Worm (Caenorhabditis elegans) whole organism, L1 larva: ENCODE measurements around the gene elp-1.
A peak's percentile ranks its signal among the peaks of the same experiment; 100 is the strongest.

Experiments
- C04F5.9 ChIP-seq: sonication (generic microtip); optimal IDR thresholded peaks from 2 replicates; lab custom pipeline; 2016; ENCODE audit warnings: missing genetic modification characterization, missing compliant biosample characterization
- C16A3.4 ChIP-seq: fragments of 150-350 bp; optimal IDR thresholded peaks from 2 replicates; lab custom pipeline; 2014; ENCODE audit warnings: missing biosample characterization, missing genetic modification characterization
- C34B4.2 ChIP-seq: sonication (generic microtip); optimal IDR thresholded peaks from 2 replicates; lab custom pipeline; 2017; ENCODE audit warnings: mild to moderate bottlenecking, missing genetic modification characterization, missing compliant biosample characterization
- F16B12.6 ChIP-seq: fragments of 150-350 bp; optimal IDR thresholded peaks from 2 replicates; lab custom pipeline; 2014; ENCODE audit warnings: missing biosample characterization, missing genetic modification characterization
- Y116A8C.19 ChIP-seq: sonication (generic microtip); optimal IDR thresholded peaks from 2 replicates; lab custom pipeline; 2016; ENCODE audit warnings: missing compliant biosample characterization, missing genetic modification characterization, borderline replicate concordance
- alr-1 ChIP-seq: fragments of 200-800 bp; sonication (Bioruptor generic); optimal IDR thresholded peaks from 2 replicates; lab custom pipeline; 2018; ENCODE audit warnings: borderline replicate concordance, mild to moderate bottlenecking, missing genetic modification characterization, missing compliant biosample characterization
- aly-2 ChIP-seq: fragments of 150-350 bp; optimal IDR thresholded peaks from 2 replicates; lab custom pipeline; 2014; ENCODE audit warnings: missing biosample characterization, missing genetic modification characterization
- ceh-63 ChIP-seq: fragments of 200-800 bp; sonication (Bioruptor generic); optimal IDR thresholded peaks from 2 replicates; lab custom pipeline; 2018; ENCODE audit warnings: mild to moderate bottlenecking, missing genetic modification characterization, missing compliant biosample characterization
- ceh-82 ChIP-seq, 3 experiments: fragments of 150-350 bp in 1 of 3; sonication (generic microtip) in 2 of 3; optimal IDR thresholded peaks; 2 replicates each; lab custom pipeline; 2014 to 2017; ENCODE audit warnings: missing biosample characterization in 3 of 3, missing genetic modification characterization in 3 of 3
- dpl-1 ChIP-seq, 3 experiments: fragments of 150-350 bp in 2 of 3; sonication (generic microtip) in 1 of 3; optimal IDR thresholded peaks; 2 replicates each; lab custom pipeline; 2014 to 2017; ENCODE audit warnings: missing biosample characterization in 3 of 3, missing genetic modification characterization in 3 of 3, missing genetic modification reagents in 3 of 3
- dsc-1 ChIP-seq: sonication (generic microtip); optimal IDR thresholded peaks from 2 replicates; lab custom pipeline; 2016; ENCODE audit warnings: mild to moderate bottlenecking, missing genetic modification characterization, missing compliant biosample characterization
- efl-1 ChIP-seq, 4 experiments: fragments of 150-350 bp; optimal IDR thresholded peaks in 3 of 4; peaks in 1 of 4; 1 replicate in 1 of 4; 2 replicates in 3 of 4; lab custom pipeline; 2014; ENCODE audit warnings: missing biosample characterization in 2 of 4, missing genetic modification characterization in 2 of 4, missing genetic modification reagents in 2 of 4
- efl-3 ChIP-seq: fragments of 200-800 bp; sonication (Bioruptor generic); optimal IDR thresholded peaks from 2 replicates; lab custom pipeline; 2018; ENCODE audit warnings: mild to moderate bottlenecking, missing genetic modification characterization, missing compliant biosample characterization
- egl-13 ChIP-seq: sonication (generic microtip); optimal IDR thresholded peaks from 2 replicates; lab custom pipeline; 2016; ENCODE audit warnings: missing genotype, missing genetic modification reagents, missing genetic modification characterization, missing compliant biosample characterization
- egl-27 ChIP-seq, 2 experiments: fragments of 150-350 bp in 1 of 2; sonication (generic microtip); optimal IDR thresholded peaks; 3 replicates each; lab custom pipeline; 2017 to 2018; ENCODE audit warnings: missing biosample characterization in 2 of 2, missing genetic modification characterization in 2 of 2, missing genetic modification reagents in 2 of 2
- elt-2 ChIP-seq: sonication (generic microtip); optimal IDR thresholded peaks from 2 replicates; lab custom pipeline; 2016; ENCODE audit warnings: missing genetic modification characterization, mild to moderate bottlenecking, inconsistent platforms, missing compliant biosample characterization, missing genetic modification reagents
- ets-5 ChIP-seq: fragments of 200-800 bp; sonication (Bioruptor generic); IDR thresholded peaks from 2 replicates; pipeline ENCODE4 v1.3.6; 2022; ENCODE audit warnings: missing genetic modification characterization, missing compliant biosample characterization
- hlh-17 ChIP-seq: fragments of 200-800 bp; sonication (Bioruptor generic); optimal IDR thresholded peaks from 2 replicates; lab custom pipeline; 2018; ENCODE audit warnings: missing genetic modification characterization, mild to moderate bottlenecking, missing compliant biosample characterization, moderate library complexity, borderline replicate concordance
- hpl-2 ChIP-seq: fragments of 150-350 bp; optimal IDR thresholded peaks from 2 replicates; lab custom pipeline; 2014; ENCODE audit warnings: missing biosample characterization, missing genetic modification reagents, missing genetic modification characterization
- isw-1 ChIP-seq: fragments of 200-800 bp; sonication (Bioruptor generic); IDR thresholded peaks from 2 replicates; pipeline ENCODE4 v1.3.6; 2022; ENCODE audit warnings: missing genetic modification characterization, missing compliant biosample characterization
- jun-1 ChIP-seq: fragments of 150-350 bp; optimal IDR thresholded peaks from 2 replicates; lab custom pipeline; 2014; ENCODE audit warnings: missing biosample characterization, missing genetic modification reagents, missing genetic modification characterization
- lin-14 ChIP-seq: fragments of 200-800 bp; sonication (Bioruptor generic); optimal IDR thresholded peaks from 2 replicates; lab custom pipeline; 2018; ENCODE audit warnings: mild to moderate bottlenecking, missing genetic modification characterization, moderate library complexity, missing compliant biosample characterization
- lin-15B ChIP-seq: fragments of 150-350 bp; sonication (generic microtip); optimal IDR thresholded peaks from 3 replicates; lab custom pipeline; 2014; ENCODE audit warnings: missing biosample characterization, missing genetic modification characterization
- lin-35 ChIP-seq, 2 experiments: fragments of 150-350 bp; optimal IDR thresholded peaks; 2 replicates each; lab custom pipeline; 2014; ENCODE audit warnings: missing biosample characterization in 2 of 2, missing genetic modification characterization in 2 of 2, missing genetic modification reagents in 2 of 2
- lin-39 ChIP-seq: fragments of 150-350 bp; optimal IDR thresholded peaks from 2 replicates; lab custom pipeline; 2014; ENCODE audit warnings: missing biosample characterization, missing genetic modification reagents, missing genetic modification characterization
- mab-9 ChIP-seq: fragments of 200-800 bp; sonication (Bioruptor generic); IDR thresholded peaks from 2 replicates; pipeline ENCODE4 v1.3.6; 2022; ENCODE audit warnings: missing genetic modification reagents, missing genetic modification characterization, missing compliant biosample characterization
- mdl-1 ChIP-seq, 2 experiments: fragments of 150-350 bp; optimal IDR thresholded peaks; 2 replicates each; lab custom pipeline; 2014 to 2017; ENCODE audit warnings: missing biosample characterization in 2 of 2, missing genetic modification characterization in 2 of 2, inconsistent platforms in 1 of 2
- mep-1 ChIP-seq: fragments of 150-350 bp; optimal IDR thresholded peaks from 2 replicates; lab custom pipeline; 2014; ENCODE audit warnings: missing biosample characterization, missing genetic modification characterization
- nhr-11 ChIP-seq: fragments of 150-350 bp; optimal IDR thresholded peaks from 2 replicates; lab custom pipeline; 2014; ENCODE audit warnings: missing biosample characterization, missing genetic modification characterization
- nhr-19 ChIP-seq: fragments of 200-800 bp; sonication (Bioruptor generic); conservative IDR thresholded peaks from 2 replicates; pipeline ENCODE4 v1.3.6; 2022; ENCODE audit warnings: missing genetic modification characterization, missing compliant biosample characterization
- nhr-237 ChIP-seq: fragments of 150-350 bp; optimal IDR thresholded peaks from 2 replicates; lab custom pipeline; 2014; ENCODE audit warnings: missing biosample characterization, missing genetic modification characterization
- nhr-47 ChIP-seq: sonication (generic microtip); optimal IDR thresholded peaks from 2 replicates; lab custom pipeline; 2016; ENCODE audit warnings: mild to moderate bottlenecking, missing genetic modification characterization, moderate library complexity, missing compliant biosample characterization
- nhr-71 ChIP-seq: sonication (generic microtip); optimal IDR thresholded peaks from 2 replicates; lab custom pipeline; 2016; ENCODE audit warnings: mild to moderate bottlenecking, missing genetic modification characterization, moderate library complexity, missing compliant biosample characterization
- nhr-76 ChIP-seq: sonication (generic microtip); optimal IDR thresholded peaks from 2 replicates; lab custom pipeline; 2017; ENCODE audit warnings: missing biosample characterization, missing genetic modification characterization
- nhr-77 ChIP-seq: fragments of 150-350 bp; optimal IDR thresholded peaks from 2 replicates; lab custom pipeline; 2014; ENCODE audit warnings: missing biosample characterization, missing genetic modification characterization
- nhr-85 ChIP-seq: sonication (generic microtip); peaks from one replicate; lab custom pipeline; 2016; ENCODE audit warnings: missing genetic modification characterization, inconsistent platforms, missing compliant biosample characterization
- pag-3 ChIP-seq: sonication (generic microtip); optimal IDR thresholded peaks from 2 replicates; lab custom pipeline; 2017; ENCODE audit warnings: missing genetic modification characterization, mild to moderate bottlenecking, missing compliant biosample characterization, antibody characterized with exemption, borderline replicate concordance; ENCODE audit not compliant: insufficient read depth
- pqm-1 ChIP-seq: sonication (generic microtip); optimal IDR thresholded peaks from 3 replicates; lab custom pipeline; 2017; ENCODE audit warnings: missing biosample characterization, missing genetic modification characterization
- rnt-1 ChIP-seq: sonication (generic microtip); optimal IDR thresholded peaks from 2 replicates; lab custom pipeline; 2016; ENCODE audit warnings: mild to moderate bottlenecking, missing genetic modification characterization, moderate library complexity, missing compliant biosample characterization
- swsn-7 ChIP-seq: sonication (generic microtip); optimal IDR thresholded peaks from 2 replicates; lab custom pipeline; 2016; ENCODE audit warnings: missing genetic modification characterization, missing compliant biosample characterization
- tbx-2 ChIP-seq: sonication (generic microtip); optimal IDR thresholded peaks from 2 replicates; lab custom pipeline; 2016; ENCODE audit warnings: missing genetic modification characterization, missing compliant biosample characterization
- unc-130 ChIP-seq: fragments of 150-350 bp; optimal IDR thresholded peaks from 2 replicates; lab custom pipeline; 2017; ENCODE audit warnings: missing biosample characterization, missing genetic modification characterization, inconsistent platforms
- unc-30 ChIP-seq: sonication (generic microtip); optimal IDR thresholded peaks from 2 replicates; lab custom pipeline; 2017; ENCODE audit warnings: missing biosample characterization, missing genetic modification characterization
- unc-62 ChIP-seq: fragments of 150-350 bp; optimal IDR thresholded peaks from 2 replicates; lab custom pipeline; 2014; ENCODE audit warnings: missing biosample characterization, missing genetic modification reagents, missing genetic modification characterization
- unc-86 ChIP-seq: sonication (generic microtip); optimal IDR thresholded peaks from 2 replicates; lab custom pipeline; 2016; ENCODE audit warnings: missing genetic modification characterization, missing compliant biosample characterization
- xbp-1 ChIP-seq: sonication (generic microtip); optimal IDR thresholded peaks from 2 replicates; lab custom pipeline; 2016; ENCODE audit warnings: missing genetic modification characterization, missing compliant biosample characterization
- zip-4 ChIP-seq: fragments of 200-800 bp; sonication (Bioruptor generic); optimal IDR thresholded peaks from 2 replicates; lab custom pipeline; 2018; ENCODE audit warnings: mild to moderate bottlenecking, missing genetic modification characterization, moderate library complexity, missing compliant biosample characterization

elp-1 gene

DNA sequence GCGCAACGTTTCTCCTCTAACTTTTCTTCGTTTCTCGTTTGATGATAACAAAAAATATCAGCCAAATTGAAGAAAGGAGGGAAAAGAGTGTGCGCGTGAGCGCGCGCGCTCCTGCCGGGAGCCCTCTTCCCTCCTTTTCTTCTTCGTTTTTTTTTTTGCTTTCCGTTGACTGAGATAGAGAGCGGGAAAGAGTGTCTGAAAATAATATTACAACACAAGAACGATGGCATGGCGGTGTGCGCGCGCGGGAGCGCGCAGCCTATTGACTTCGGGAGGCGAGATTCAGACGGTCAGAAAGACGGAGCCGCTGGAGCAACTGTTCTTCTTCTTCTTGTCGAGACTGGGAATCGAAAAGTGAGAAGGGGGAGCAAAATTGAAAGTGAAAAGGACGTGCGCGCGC lies 23.8 kb upstream of the elp-1 start (continued):
- TF ChIP-seq lin-14 (GFP tag; lab: Kevin White, UChicago), result peak; percentile 87
- TF ChIP-seq swsn-7 (tag; lab: Kevin White, UChicago), result peak; percentile 8
- TF ChIP-seq pqm-1, result no peak
- no peak for TF ChIP-seq C16A3.4
- TF ChIP-seq egl-13, result no peak
- TF ChIP-seq hpl-2 (GFP tag; lab: Kevin White, UChicago), result no peak
- no peak for TF ChIP-seq nhr-85 (tag; lab: Kevin White, UChicago)
- peak; percentile 61 for TF ChIP-seq rnt-1 (tag; lab: Kevin White, UChicago)
- TF ChIP-seq unc-62 (GFP tag; lab: Kevin White, UChicago), result no peak
- TF ChIP-seq dpl-1 (GFP tag; optimal IDR thresholded peaks at IDR 0.05; lab: Kevin White, UChicago), result no peak
- no peak for TF ChIP-seq ceh-82 (tag; optimal IDR thresholded peaks at IDR 0.05; lab: Kevin White, UChicago)
- no peak for TF ChIP-seq F16B12.6 (tag; lab: Kevin White, UChicago)
- TF ChIP-seq Y116A8C.19 (tag; lab: Kevin White, UChicago), result no peak
- TF ChIP-seq lin-39, result no peak
- peak; percentile 55 for TF ChIP-seq nhr-71 (tag; lab: Kevin White, UChicago)
- TF ChIP-seq hlh-17 (GFP tag; lab: Kevin White, UChicago), result no peak
- no peak for TF ChIP-seq nhr-77 (tag; lab: Kevin White, UChicago)
- TF ChIP-seq C04F5.9, result no peak
- TF ChIP-seq mab-9 (GFP tag; lab: Robert Waterston, UW), result no peak
- no peak for TF ChIP-seq egl-27 (tag; optimal IDR thresholded peaks at IDR 0.05; lab: Kevin White, UChicago)
- no peak for TF ChIP-seq nhr-237 (tag; lab: Kevin White, UChicago)
- TF ChIP-seq nhr-19 (GFP tag; lab: Robert Waterston, UW), result peak; percentile 38
- no peak for TF ChIP-seq C34B4.2 (tag; lab: Kevin White, UChicago)
- TF ChIP-seq nhr-47 (tag; lab: Kevin White, UChicago), result no peak
- no peak for TF ChIP-seq nhr-11
- no peak for TF ChIP-seq unc-30 (tag; lab: Kevin White, UChicago)
- no peak for TF ChIP-seq nhr-76 (tag; lab: Kevin White, UChicago)
- TF ChIP-seq ets-5, result no peak
- TF ChIP-seq zip-4, result no peak
- TF ChIP-seq lin-15B, result no peak
- TF ChIP-seq mdl-1 (tag; optimal IDR thresholded peaks at IDR 0.05; lab: Kevin White, UChicago), result peak in 1 of 2 experiments; percentile 19
- peak; percentile 46 for TF ChIP-seq mep-1 (tag; lab: Kevin White, UChicago)
- no peak for TF ChIP-seq efl-3 (GFP tag; lab: Kevin White, UChicago)
- no peak for TF ChIP-seq ceh-63 (GFP tag; lab: Kevin White, UChicago)
- TF ChIP-seq jun-1 (tag; lab: Kevin White, UChicago), result no peak
- no peak for TF ChIP-seq tbx-2 (tag; lab: Kevin White, UChicago)
- TF ChIP-seq unc-130, result peak; percentile 29
- no peak for TF ChIP-seq xbp-1 (tag; lab: Kevin White, UChicago)

DNA sequence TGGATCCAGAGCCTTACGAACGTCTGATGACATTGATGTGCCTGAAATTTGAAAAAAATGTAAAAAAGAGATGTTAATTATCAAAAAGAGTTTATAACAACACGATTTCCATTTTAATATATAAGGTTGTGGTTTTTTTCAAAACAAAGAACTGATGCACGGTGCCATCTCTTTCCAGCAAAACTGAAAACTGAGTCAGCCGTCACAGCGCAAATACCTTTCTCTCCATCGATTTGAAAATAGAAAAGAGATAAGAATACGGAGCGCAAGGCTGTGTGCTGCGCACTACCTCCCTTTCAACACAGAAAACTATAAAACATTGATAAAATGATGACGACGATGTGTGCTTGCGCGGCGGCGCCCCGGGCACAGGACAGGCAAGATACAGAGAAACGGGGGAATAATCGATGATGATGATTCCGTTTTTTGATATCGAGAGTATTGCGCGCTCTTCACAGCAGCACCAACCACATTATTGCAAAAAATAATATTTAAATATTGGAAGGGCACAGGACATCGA lies 22.5 kb upstream of the elp-1 start, which contains the start of gene Y44A6D.3:
Gene Y44A6D.3, minus strand, starts transcription at position 51 of the 520 bp plus-strand sequence.
- peak in 1 of 2 experiments; percentile 10 for TF ChIP-seq lin-35 (GFP tag; optimal IDR thresholded peaks at IDR 0.05; lab: Kevin White, UChicago)
- TF ChIP-seq unc-86, result no peak
- no peak for TF ChIP-seq dpl-1 (GFP tag; optimal IDR thresholded peaks at IDR 0.05; lab: Kevin White, UChicago)
- no peak for TF ChIP-seq nhr-85 (tag; lab: Kevin White, UChicago)
- TF ChIP-seq alr-1 (tag; lab: Kevin White, UChicago), result no peak
- no peak for TF ChIP-seq aly-2 (tag; lab: Kevin White, UChicago)
- no peak for TF ChIP-seq pag-3 (tag; lab: Kevin White, UChicago)
- peak; percentile 46 for TF ChIP-seq elt-2 (tag; lab: Kevin White, UChicago)
- no peak for TF ChIP-seq isw-1 (GFP tag; lab: Robert Waterston, UW)
- peak; percentile 19 for TF ChIP-seq dsc-1 (tag; lab: Kevin White, UChicago)
- TF ChIP-seq zip-4, result no peak
- TF ChIP-seq unc-130, result no peak
- no peak for TF ChIP-seq C16A3.4
- no peak for TF ChIP-seq efl-1 (optimal IDR thresholded peaks at IDR 0.05; lab: Kevin White, UChicago)
- peak in 1 of 2 experiments; percentile 68 for TF ChIP-seq efl-1 (GFP tag; optimal IDR thresholded peaks at IDR 0.05 in 1 of 2; lab: Kevin White, UChicago)
